Worm (Caenorhabditis elegans): ENCODE measurements around the gene C56C10.6.

C56C10.6 gene

ce11 chrII:6535957-6536424 lies 45.1 kb downstream of the C56C10.6 start, which contains the start of gene utp-20 (continued):
- peak; percentile 56 for TF ChIP-seq xbp-1 (tag; optimal IDR thresholded peaks at IDR 0.05)
- no peak for TF ChIP-seq lin-13 (GFP tag; optimal IDR thresholded peaks at IDR 0.05)
- TF ChIP-seq hlh-17 (GFP tag; optimal IDR thresholded peaks at IDR 0.05; ENCODE audit: borderline replicate concordance): no peak
- no peak for TF ChIP-seq nhr-237 (tag; optimal IDR thresholded peaks at IDR 0.05)
- no peak for TF ChIP-seq mef-2 (tag; optimal IDR thresholded peaks at IDR 0.05)
- TF ChIP-seq swsn-7 (tag; optimal IDR thresholded peaks at IDR 0.05): peak; percentile 50
- no peak for TF ChIP-seq fos-1 (tag; optimal IDR thresholded peaks at IDR 0.05)
- no peak for TF ChIP-seq nhr-76 (tag; optimal IDR thresholded peaks at IDR 0.05)
- no peak for TF ChIP-seq vab-15 (tag; optimal IDR thresholded peaks at IDR 0.05)
- no peak for TF ChIP-seq C34B4.2 (tag; optimal IDR thresholded peaks at IDR 0.05)
- no peak for TF ChIP-seq alr-1 (tag; optimal IDR thresholded peaks at IDR 0.05; ENCODE audit: borderline replicate concordance)
- TF ChIP-seq pag-3 (tag; optimal IDR thresholded peaks at IDR 0.05; ENCODE audit: borderline replicate concordance, insufficient read depth): no peak
- no peak for TF ChIP-seq pqm-1 (tag; optimal IDR thresholded peaks at IDR 0.05)
- no peak for TF ChIP-seq egl-27 (tag; optimal IDR thresholded peaks at IDR 0.05)
- TF ChIP-seq tlp-1 (tag; optimal IDR thresholded peaks at IDR 0.05): no peak
- peak; percentile 46 for TF ChIP-seq nhr-20 (tag; optimal IDR thresholded peaks at IDR 0.05)
- TF ChIP-seq fkh-8 (tag; optimal IDR thresholded peaks at IDR 0.05): peak; percentile 26
- TF ChIP-seq nhr-11 (tag; optimal IDR thresholded peaks at IDR 0.05): no peak
- no peak for TF ChIP-seq unc-30 (tag; optimal IDR thresholded peaks at IDR 0.05)
- no peak for TF ChIP-seq jun-1 (tag; optimal IDR thresholded peaks at IDR 0.05)
- TF ChIP-seq grh-1 (GFP tag; IDR thresholded peaks at IDR 0.05): no peak
- TF ChIP-seq ceh-88 (GFP tag; IDR thresholded peaks at IDR 0.05): no peak
- TF ChIP-seq pax-3 (tag; optimal IDR thresholded peaks at IDR 0.05): no peak
- TF ChIP-seq ceh-8 (GFP tag; optimal IDR thresholded peaks at IDR 0.05): no peak
- TF ChIP-seq C16A3.4 (tag; optimal IDR thresholded peaks at IDR 0.05): peak; percentile 83
- no peak for TF ChIP-seq aly-2 (tag; optimal IDR thresholded peaks at IDR 0.05)
- peak; percentile 49 for TF ChIP-seq blmp-1 (tag; optimal IDR thresholded peaks at IDR 0.05)
- no peak for TF ChIP-seq dsc-1 (tag; optimal IDR thresholded peaks at IDR 0.05)
- peak; percentile 66 for TF ChIP-seq nhr-71 (tag; optimal IDR thresholded peaks at IDR 0.05)
- TF ChIP-seq elt-3 (tag; optimal IDR thresholded peaks at IDR 0.05): peak in 1 of 6 experiments; percentile 35
- TF ChIP-seq lir-3 (tag; optimal IDR thresholded peaks at IDR 0.05; ENCODE audit: poor library complexity): no peak
- peak; percentile 30 for TF ChIP-seq F16B12.6 (tag; optimal IDR thresholded peaks at IDR 0.05)
- no peak for TF ChIP-seq tbx-2 (tag; optimal IDR thresholded peaks at IDR 0.05)
- TF ChIP-seq ztf-11 (tag; optimal IDR thresholded peaks at IDR 0.05): no peak
- peak; percentile 3 for TF ChIP-seq fkh-10 (GFP tag; optimal IDR thresholded peaks at IDR 0.05)
- TF ChIP-seq lin-39 (tag; optimal IDR thresholded peaks at IDR 0.05): peak; percentile 2
- no peak for TF ChIP-seq hlh-4 (tag; optimal IDR thresholded peaks at IDR 0.05)
- TF ChIP-seq lin-15B (tag; optimal IDR thresholded peaks at IDR 0.05): peak; percentile 22
- TF ChIP-seq rnt-1 (tag; optimal IDR thresholded peaks at IDR 0.05): peak; percentile 52
- TF ChIP-seq fkh-4 (tag; optimal IDR thresholded peaks at IDR 0.05; ENCODE audit: borderline replicate concordance): no peak
- TF ChIP-seq Y116A8C.19 (tag; optimal IDR thresholded peaks at IDR 0.05; ENCODE audit: borderline replicate concordance): no peak
- TF ChIP-seq isw-1 (GFP tag; IDR thresholded peaks at IDR 0.05): no peak; the same call in 1 of the 2 replicates
- TF ChIP-seq ceh-90 (tag; optimal IDR thresholded peaks at IDR 0.05): no peak
- peak; percentile 83 to 93 (median 92) for TF ChIP-seq dpl-1 (GFP tag; optimal IDR thresholded peaks at IDR 0.05)
- no peak for TF ChIP-seq nhr-28 (tag; optimal IDR thresholded peaks at IDR 0.05)
- no peak for TF ChIP-seq aha-1 (tag; optimal IDR thresholded peaks at IDR 0.05)
- no peak for TF ChIP-seq ama-1 (optimal IDR thresholded peaks at IDR 0.05)
- TF ChIP-seq zag-1 (tag; optimal IDR thresholded peaks at IDR 0.05): no peak
- no peak for TF ChIP-seq C04F5.9 (tag; optimal IDR thresholded peaks at IDR 0.05)
- no peak for TF ChIP-seq mab-9 (GFP tag; IDR thresholded peaks at IDR 0.05)
- TF ChIP-seq efl-3 (GFP tag; optimal IDR thresholded peaks at IDR 0.05): no peak
- no peak for TF ChIP-seq unc-62 (GFP tag; optimal IDR thresholded peaks at IDR 0.05)
- TF ChIP-seq sox-4 (tag; optimal IDR thresholded peaks at IDR 0.05): no peak
